Worm (Caenorhabditis elegans): ENCODE measurements around the gene C05D11.5.

The C05D11.5 gene

ce11 chrIII:6418254-6418653, 6.4 kb upstream of the C05D11.5 start:
- TF ChIP-seq unc-62 (GFP tag; optimal IDR thresholded peaks at IDR 0.05) (no peak), nhr-25 (tag; optimal IDR thresholded peaks at IDR 0.05) (peak; percentile 61), hmg-11 (tag; optimal IDR thresholded peaks at IDR 0.05) (no peak), daf-12 (tag; optimal IDR thresholded peaks at IDR 0.05) (no peak), ceh-82 (tag; optimal IDR thresholded peaks at IDR 0.05) (no peak), ama-1 (optimal IDR thresholded peaks at IDR 0.05) (peak; percentile 59), nhr-67 (tag; optimal IDR thresholded peaks at IDR 0.05) (no peak), ceh-9 (tag; optimal IDR thresholded peaks at IDR 0.05) (no peak), skn-1 (tag; optimal IDR thresholded peaks at IDR 0.05) (no peak)

ce11 chrIII:6415306-6415973, 3.6 kb upstream of the C05D11.5 start, which contains the start of gene nas-4:
nas-4 (minus strand) TSS chrIII:6415656.
- TF ChIP-seq zag-1 (tag; optimal IDR thresholded peaks at IDR 0.05) (no peak), lin-39 (tag; optimal IDR thresholded peaks at IDR 0.05) (no peak), nhr-23 (tag; optimal IDR thresholded peaks at IDR 0.05) (peak; percentile 11), skn-1 (tag; optimal IDR thresholded peaks at IDR 0.05) (no peak), ama-1 (optimal IDR thresholded peaks at IDR 0.05) (peak; percentile 41), R02D3.7 (tag; optimal IDR thresholded peaks at IDR 0.05) (peak; percentile 39), daf-12 (tag; optimal IDR thresholded peaks at IDR 0.05) (no peak), fos-1 (tag; optimal IDR thresholded peaks at IDR 0.05) (no peak), mdl-1 (tag; optimal IDR thresholded peaks at IDR 0.05) (no peak), ztf-11 (tag; optimal IDR thresholded peaks at IDR 0.05) (no peak), nhr-43 (tag; optimal IDR thresholded peaks at IDR 0.05; ENCODE audit: poor library complexity, severe bottlenecking) (peak; percentile 25), nhr-77 (tag; optimal IDR thresholded peaks at IDR 0.05) (no peak), nhr-25 (tag; optimal IDR thresholded peaks at IDR 0.05) (peak; percentile 35), nhr-11 (tag; optimal IDR thresholded peaks at IDR 0.05) (no peak), elt-2 (tag; optimal IDR thresholded peaks at IDR 0.05) (peak; percentile 41), nhr-67 (tag; optimal IDR thresholded peaks at IDR 0.05) (no peak), lin-15B (tag; optimal IDR thresholded peaks at IDR 0.05) (no peak), sea-2 (GFP tag; optimal IDR thresholded peaks at IDR 0.05) (no peak), hmg-11 (tag; optimal IDR thresholded peaks at IDR 0.05) (no peak), lsy-12 (tag; optimal IDR thresholded peaks at IDR 0.05) (peak; percentile 31), mml-1 (tag; optimal IDR thresholded peaks at IDR 0.05) (no peak), ZK546.5 (tag; optimal IDR thresholded peaks at IDR 0.05) (no peak), eor-1 (tag; optimal IDR thresholded peaks at IDR 0.05) (no peak), tbx-2 (tag; optimal IDR thresholded peaks at IDR 0.05) (no peak)

ce11 chrIII:6411430-6411829, 384 bp downstream of the C05D11.5 start:
- TF ChIP-seq fkh-10 (GFP tag; optimal IDR thresholded peaks at IDR 0.05), result no peak
- no peak for TF ChIP-seq hmg-11 (tag; optimal IDR thresholded peaks at IDR 0.05)
- peak; percentile 3 for TF ChIP-seq nhr-25 (tag; optimal IDR thresholded peaks at IDR 0.05)
- TF ChIP-seq elt-2 (tag; optimal IDR thresholded peaks at IDR 0.05), result peak; percentile 26
- peak; percentile 2 for TF ChIP-seq lin-15B (tag; optimal IDR thresholded peaks at IDR 0.05)
- no peak for TF ChIP-seq nhr-77 (tag; optimal IDR thresholded peaks at IDR 0.05)
- no peak for TF ChIP-seq ZK546.5 (tag; optimal IDR thresholded peaks at IDR 0.05)
- peak; percentile 12 for TF ChIP-seq R02D3.7 (tag; optimal IDR thresholded peaks at IDR 0.05)
- no peak for TF ChIP-seq lsy-12 (tag; optimal IDR thresholded peaks at IDR 0.05)
- no peak for TF ChIP-seq unc-62 (GFP tag; optimal IDR thresholded peaks at IDR 0.05)
- peak; percentile 69 for TF ChIP-seq pqm-1 (tag; optimal IDR thresholded peaks at IDR 0.05)

DNA sequence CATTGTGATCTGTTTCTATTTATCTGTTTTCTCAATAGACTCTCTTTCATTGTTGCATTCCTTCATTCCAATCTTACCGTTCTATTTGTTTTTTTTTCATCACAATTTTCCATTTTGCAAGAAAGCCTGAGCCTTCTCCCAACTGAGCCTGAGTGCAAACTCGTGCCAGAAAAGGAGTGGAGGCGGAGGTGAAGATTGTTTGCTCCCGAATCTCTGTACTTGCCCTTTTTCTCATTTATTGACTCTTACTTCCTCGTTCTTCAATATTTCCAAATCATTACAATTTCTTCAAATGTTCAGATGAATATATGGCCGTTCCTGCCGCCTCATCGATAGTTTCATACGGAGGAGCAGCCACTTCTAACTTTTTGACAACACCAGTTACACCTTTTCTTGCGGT, 5.0 kb downstream of the C05D11.5 start, which contains the start of gene let-756:
Gene let-756 (plus strand): TSS at position 301 of the 400 bp plus-strand sequence.
- TF ChIP-seq sea-2 (GFP tag; optimal IDR thresholded peaks at IDR 0.05), result no peak
- no peak for TF ChIP-seq elt-1 (tag; optimal IDR thresholded peaks at IDR 0.05)
- TF ChIP-seq elt-2 (tag; optimal IDR thresholded peaks at IDR 0.05), result no peak
- no peak for TF ChIP-seq ztf-11 (tag; optimal IDR thresholded peaks at IDR 0.05)
- TF ChIP-seq mdl-1 (tag; optimal IDR thresholded peaks at IDR 0.05), result no peak
- TF ChIP-seq nhr-77 (tag; optimal IDR thresholded peaks at IDR 0.05), result no peak
- no peak for TF ChIP-seq daf-12 (tag; optimal IDR thresholded peaks at IDR 0.05)
- no peak for TF ChIP-seq tbx-2 (tag; optimal IDR thresholded peaks at IDR 0.05)
- TF ChIP-seq egl-5 (tag; optimal IDR thresholded peaks at IDR 0.05), result no peak
- TF ChIP-seq eor-1 (tag; optimal IDR thresholded peaks at IDR 0.05), result no peak
- TF ChIP-seq lin-15B (tag; optimal IDR thresholded peaks at IDR 0.05), result no peak
- no peak for TF ChIP-seq ceh-9 (tag; optimal IDR thresholded peaks at IDR 0.05)
- no peak for TF ChIP-seq zag-1 (tag; optimal IDR thresholded peaks at IDR 0.05)
- TF ChIP-seq nfya-1 (tag; optimal IDR thresholded peaks at IDR 0.05; ENCODE audit: insufficient read depth), result no peak
- TF ChIP-seq ama-1 (optimal IDR thresholded peaks at IDR 0.05), result no peak
- TF ChIP-seq mml-1 (tag; optimal IDR thresholded peaks at IDR 0.05), result no peak
- TF ChIP-seq ZK546.5 (tag; optimal IDR thresholded peaks at IDR 0.05), result no peak
- TF ChIP-seq nhr-28 (tag; optimal IDR thresholded peaks at IDR 0.05), result no peak
- no peak for TF ChIP-seq nhr-237 (tag; optimal IDR thresholded peaks at IDR 0.05)

Data from whole organism, L3 larva.